Fruit fly (Drosophila melanogaster) whole organism, pupa: ENCODE measurements around the gene CG9951.

Experiments
- CG10348 ChIP-seq: fragments of 200-800 bp; sonication (Bioruptor generic); IDR thresholded peaks from 2 replicates; pipeline ENCODE4 v1.3.6; 2022; ENCODE audit warnings: missing biosample characterization, missing genetic modification characterization
- CG12605 ChIP-seq: fragments of 200-800 bp; sonication (Bioruptor generic); IDR thresholded peaks from 2 replicates; pipeline ENCODE4 v1.3.6; 2022; ENCODE audit warnings: missing biosample characterization, missing genetic modification characterization
- CG13204 ChIP-seq: fragments of 200-800 bp; sonication (Bioruptor generic); optimal IDR thresholded peaks from 2 replicates; lab custom pipeline; 2018; ENCODE audit warnings: missing biosample characterization, mild to moderate bottlenecking, missing genetic modification characterization, moderate library complexity
- CG14655 ChIP-seq: fragments of 200-800 bp; sonication (Bioruptor generic); optimal IDR thresholded peaks from 3 replicates; lab custom pipeline; 2017; ENCODE audit warnings: mild to moderate bottlenecking, missing biosample characterization, missing genetic modification reagents, missing genetic modification characterization
- CG15710 ChIP-seq: fragments of 200-800 bp; sonication (Bioruptor generic); optimal IDR thresholded peaks from 2 replicates; lab custom pipeline; 2018; ENCODE audit warnings: missing biosample characterization, mild to moderate bottlenecking, missing genetic modification characterization, moderate library complexity
- CG17806 ChIP-seq: fragments of 200-800 bp; sonication (Bioruptor generic); optimal IDR thresholded peaks from 2 replicates; lab custom pipeline; 2018; ENCODE audit warnings: missing biosample characterization, mild to moderate bottlenecking, missing genetic modification characterization, moderate library complexity
- CG32121 ChIP-seq: fragments of 200-800 bp; sonication (Bioruptor generic); IDR thresholded peaks from 2 replicates; pipeline ENCODE4 v1.3.6; 2022; ENCODE audit warnings: missing biosample characterization, missing genetic modification characterization
- CG34367 ChIP-seq: fragments of 200-800 bp; sonication (Bioruptor generic); optimal IDR thresholded peaks from 2 replicates; lab custom pipeline; 2018; ENCODE audit warnings: missing biosample characterization, mild to moderate bottlenecking, missing genetic modification characterization
- CG4496 ChIP-seq: fragments of 200-800 bp; sonication (Bioruptor generic); IDR thresholded peaks from 3 replicates; pipeline ENCODE4 v1.3.6; 2022; ENCODE audit warnings: missing biosample characterization, missing genetic modification characterization
- CG8159 ChIP-seq: fragments of 200-800 bp; sonication (Bioruptor generic); optimal IDR thresholded peaks from 3 replicates; lab custom pipeline; 2018; ENCODE audit warnings: missing biosample characterization, mild to moderate bottlenecking, missing genetic modification characterization, moderate library complexity
- CG8301 ChIP-seq: fragments of 200-800 bp; sonication (Bioruptor generic); optimal IDR thresholded peaks from 2 replicates; lab custom pipeline; 2018; ENCODE audit warnings: missing biosample characterization, mild to moderate bottlenecking, missing genetic modification characterization
- CG9948 ChIP-seq: fragments of 200-800 bp; sonication (Bioruptor generic); optimal IDR thresholded peaks from 2 replicates; lab custom pipeline; 2018; ENCODE audit warnings: missing biosample characterization, mild to moderate bottlenecking, missing genetic modification characterization, moderate library complexity
- D1 ChIP-seq: fragments of 200-800 bp; sonication (Bioruptor generic); optimal IDR thresholded peaks from 2 replicates; lab custom pipeline; 2018; ENCODE audit warnings: missing biosample characterization, mild to moderate bottlenecking, missing genetic modification characterization, moderate library complexity
- EcR ChIP-seq: fragments of 200-800 bp; sonication (Bioruptor generic); optimal IDR thresholded peaks from 3 replicates; lab custom pipeline; 2019; ENCODE audit warnings: missing biosample characterization, missing genetic modification characterization, mild to moderate bottlenecking, moderate library complexity, missing genetic modification reagents
- Ets98B ChIP-seq: fragments of 200-800 bp; sonication (Bioruptor generic); IDR thresholded peaks from 2 replicates; pipeline ENCODE4 v1.3.6; 2022; ENCODE audit warnings: missing biosample characterization, missing genetic modification characterization
- Pif1A ChIP-seq: fragments of 200-800 bp; sonication (Bioruptor generic); optimal IDR thresholded peaks from 3 replicates; lab custom pipeline; 2016; ENCODE audit warnings: missing biosample characterization, missing genetic modification characterization
- Pif1B ChIP-seq: fragments of 200-800 bp; sonication (Bioruptor generic); optimal IDR thresholded peaks from 3 replicates; lab custom pipeline; 2016; ENCODE audit warnings: missing biosample characterization, missing genetic modification characterization
- Snoo ChIP-seq: fragments of 200-800 bp; sonication (Bioruptor generic); optimal IDR thresholded peaks from 3 replicates; lab custom pipeline; 2017; ENCODE audit warnings: missing biosample characterization, mild to moderate bottlenecking, missing genetic modification characterization, inconsistent platforms
- fd96Ca ChIP-seq: fragments of 200-800 bp; sonication (Bioruptor generic); IDR thresholded peaks from 3 replicates; pipeline ENCODE4 v1.3.6; 2022; ENCODE audit warnings: missing biosample characterization, missing genetic modification characterization
- gl ChIP-seq: fragments of 200-800 bp; sonication (Bioruptor generic); optimal IDR thresholded peaks from 2 replicates; lab custom pipeline; 2018; ENCODE audit warnings: missing biosample characterization, mild to moderate bottlenecking, missing genetic modification characterization
- rn ChIP-seq: fragments of 200-800 bp; sonication (Bioruptor generic); IDR thresholded peaks from 2 replicates; pipeline ENCODE4 v1.3.6; 2022; ENCODE audit warnings: missing biosample characterization, missing genetic modification characterization

The CG9951 gene

DNA sequence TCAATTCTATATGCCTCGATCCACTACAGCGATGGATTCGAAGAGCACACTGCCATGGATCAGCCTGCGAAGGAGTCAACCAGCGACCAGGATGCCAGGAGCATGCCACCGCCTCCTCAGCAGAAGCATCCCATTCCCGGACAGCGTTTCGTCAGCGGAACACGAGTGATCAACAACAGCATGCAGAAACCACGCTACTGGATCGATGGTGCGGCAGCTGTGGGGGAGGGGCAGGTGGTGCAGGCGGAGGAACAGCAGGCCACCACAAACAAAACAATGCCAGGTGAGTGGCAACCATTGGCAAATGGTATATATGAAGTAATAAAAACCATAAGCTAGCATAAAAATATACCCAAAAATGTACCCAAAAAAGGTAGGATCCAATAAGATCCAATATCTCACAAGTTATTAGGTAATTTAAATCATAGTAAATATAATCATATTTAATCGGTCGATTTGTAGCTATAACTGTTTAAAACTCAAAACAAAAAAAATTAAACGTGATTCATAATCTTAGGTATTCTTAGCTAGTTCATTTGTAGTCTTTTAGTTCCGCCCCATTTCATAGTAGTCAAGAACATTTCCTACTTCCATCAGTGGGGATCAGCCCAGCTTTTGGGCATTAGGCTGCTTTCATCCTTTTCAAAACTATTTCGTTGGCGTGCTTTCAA lies 17.2 kb upstream of the CG9951 start, which contains the start of gene CG32161:
Gene CG32161, plus strand, starts transcription at position 621 of the 671 bp plus-strand sequence.
- TF ChIP-seq CG13204 (GFP tag; lab: Kevin White, UChicago), result no peak
- no peak for TF ChIP-seq CG32121
- TF ChIP-seq CG9948 (tag; lab: Kevin White, UChicago), result no peak
- no peak for TF ChIP-seq fd96Ca (GFP tag; lab: Robert Waterston, UW)
- no peak for TF ChIP-seq EcR (GFP tag; lab: Kevin White, UChicago)
- TF ChIP-seq D1 (tag; lab: Kevin White, UChicago), result no peak
- no peak for TF ChIP-seq CG34367
- TF ChIP-seq CG15710 (tag; lab: Kevin White, UChicago), result no peak
- TF ChIP-seq rn (GFP tag; lab: Robert Waterston, UW), result no peak
- TF ChIP-seq Snoo (tag; lab: Kevin White, UChicago), result no peak
- TF ChIP-seq CG14655 (GFP tag; lab: Kevin White, UChicago), result no peak
- TF ChIP-seq CG8301 (tag; lab: Kevin White, UChicago), result no peak
- TF ChIP-seq CG4496 (GFP tag; lab: Robert Waterston, UW), result no peak
- no peak for TF ChIP-seq CG10348

DNA sequence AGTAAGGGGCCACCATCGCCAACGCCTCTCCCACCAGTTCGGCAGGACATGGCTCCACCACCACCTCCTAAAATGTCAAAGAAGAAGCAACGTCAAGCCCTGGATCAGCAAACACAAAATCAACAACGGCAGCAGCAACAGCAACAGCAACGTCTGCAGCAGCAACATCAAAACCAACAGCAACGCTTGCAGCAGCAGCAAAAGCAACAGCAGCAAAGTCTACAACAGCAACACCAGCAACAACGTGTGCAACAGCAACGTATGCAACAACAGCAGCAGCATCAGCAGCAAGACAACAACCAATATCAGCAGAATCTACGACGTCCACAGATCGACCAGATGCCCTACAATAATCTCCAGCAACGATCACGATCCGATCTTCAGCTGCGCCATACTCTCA lies 11.4 kb upstream of the CG9951 start:
- no peak for TF ChIP-seq CG8301 (tag; lab: Kevin White, UChicago)
- TF ChIP-seq CG34367, result no peak
- TF ChIP-seq CG32121, result no peak
- TF ChIP-seq CG14655 (GFP tag; lab: Kevin White, UChicago), result no peak
- no peak for TF ChIP-seq Ets98B (GFP tag; lab: Robert Waterston, UW)
- no peak for TF ChIP-seq CG9948 (tag; lab: Kevin White, UChicago)
- TF ChIP-seq CG15710 (tag; lab: Kevin White, UChicago), result no peak
- no peak for TF ChIP-seq rn (GFP tag; lab: Robert Waterston, UW)
- TF ChIP-seq, all 21 proteins: peak for 0

DNA sequence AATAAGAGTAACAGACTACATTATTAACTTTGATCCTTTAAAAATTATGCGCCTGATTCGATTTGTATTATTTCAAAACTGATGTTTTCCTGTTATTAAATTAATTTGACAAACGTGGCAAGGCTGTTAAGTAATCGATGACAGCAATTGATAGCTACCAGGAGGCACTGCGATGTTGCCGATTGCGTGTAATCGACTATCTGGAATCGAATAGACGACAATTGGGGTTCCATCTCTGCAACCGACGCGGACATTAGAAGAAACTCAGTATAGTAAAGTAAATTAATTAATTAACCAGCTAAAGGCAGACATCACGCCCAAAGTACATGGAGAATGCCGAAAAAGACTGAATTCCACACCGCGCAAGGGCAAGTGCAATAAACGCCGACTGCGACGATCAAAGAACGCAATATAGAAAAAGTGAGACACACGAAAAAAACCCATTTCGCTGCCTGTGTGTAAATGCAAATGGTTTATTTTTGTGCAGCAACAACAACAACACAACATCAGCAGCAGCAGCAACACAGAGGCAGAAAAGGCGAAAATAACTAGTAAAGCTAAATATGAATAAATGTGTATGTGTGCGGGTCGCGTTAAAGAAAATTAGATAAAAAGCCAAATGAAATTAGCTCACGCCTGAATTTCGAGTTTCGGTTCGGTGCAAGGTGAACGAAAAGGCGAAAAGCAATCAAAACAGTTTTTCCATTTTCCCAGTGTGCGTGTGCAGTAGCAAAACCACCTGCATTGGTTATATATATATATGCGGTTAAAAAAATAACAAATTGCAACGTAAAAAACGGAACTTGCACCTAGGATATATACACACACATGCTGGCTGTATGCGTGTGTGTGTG lies 9.2 kb upstream of the CG9951 start, which contains the start of gene sina:
Gene sina, plus strand, starts transcription at position 219 of the 854 bp plus-strand sequence.
- TF ChIP-seq CG4496 (GFP tag; lab: Robert Waterston, UW), result peak; percentile 28; the same call in 1 of the 3 replicates
- no peak for TF ChIP-seq CG13204 (GFP tag; lab: Kevin White, UChicago)
- TF ChIP-seq CG32121, result 0 out of 2 replicates have a peak, but pooled peaks have one; percentile 8
- TF ChIP-seq fd96Ca (GFP tag; lab: Robert Waterston, UW), result peak; percentile 31; the same call in 1 of the 3 replicates
- TF ChIP-seq, all 21 proteins: peak for 3

DNA sequence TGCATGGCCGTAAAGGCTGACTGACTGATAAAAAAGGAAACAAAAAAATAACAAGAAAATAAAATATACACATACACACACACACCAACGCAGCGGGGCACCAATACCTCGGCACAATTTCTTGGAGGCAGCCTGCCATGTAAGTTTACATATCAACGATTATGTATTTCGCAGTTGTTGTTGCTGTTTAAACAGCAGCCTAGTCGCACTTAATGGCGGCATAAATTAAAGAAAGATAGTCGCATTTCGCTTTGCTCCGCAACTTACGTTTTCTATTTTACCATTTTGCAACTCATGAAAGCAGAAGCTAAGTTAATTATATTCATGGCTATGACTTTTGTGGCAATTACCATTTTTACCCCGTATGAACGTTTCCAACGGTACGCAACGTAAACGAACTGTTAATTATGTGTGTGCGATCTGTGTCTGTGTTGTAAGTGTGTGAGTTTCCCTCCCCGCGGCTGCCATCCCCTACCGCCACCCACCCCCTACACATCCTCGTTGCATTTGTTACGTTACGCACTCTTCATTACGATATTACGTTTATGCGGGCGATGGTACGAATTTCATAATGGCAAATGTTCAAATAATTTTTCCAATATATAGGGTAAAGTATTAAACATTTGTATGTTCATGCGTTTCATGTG lies 8.5 kb upstream of the CG9951 start:
- TF ChIP-seq CG13204 (GFP tag; lab: Kevin White, UChicago) (no peak), CG14655 (GFP tag; lab: Kevin White, UChicago) (no peak), CG34367 (peak; percentile 42), CG8159 (tag; lab: Kevin White, UChicago) (peak; percentile 22), CG15710 (tag; lab: Kevin White, UChicago) (peak; percentile 47), CG32121 (0 out of 2 replicates have a peak, but pooled peaks have one; percentile 6), EcR (GFP tag; lab: Kevin White, UChicago) (peak; percentile 39), CG17806 (peak; percentile 14), gl (tag; lab: Kevin White, UChicago) (peak; percentile 65), CG4496 (GFP tag; lab: Robert Waterston, UW) (0 out of 3 replicates have a peak, but pooled peaks have one; percentile 24), Ets98B (GFP tag; lab: Robert Waterston, UW) (no peak)

DNA sequence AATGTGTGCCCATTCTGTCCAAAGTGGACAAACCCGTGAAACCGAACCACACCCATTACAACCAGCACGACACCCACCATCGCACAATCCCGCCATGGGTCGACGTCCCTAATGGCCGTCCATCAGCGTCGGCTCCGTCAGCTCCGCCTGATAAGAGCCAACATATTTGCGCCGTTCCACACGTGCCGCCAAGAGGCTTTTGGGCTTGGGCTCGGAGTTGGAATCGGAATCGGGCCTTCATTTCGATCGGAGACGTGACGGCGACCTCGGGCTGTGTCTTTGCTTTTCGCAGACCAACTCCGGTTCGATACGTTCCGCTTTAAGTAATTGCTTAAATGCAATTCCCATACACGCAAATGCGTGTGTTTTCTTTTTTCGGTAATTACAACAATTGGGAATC lies 7.7 kb upstream of the CG9951 start:
- TF ChIP-seq CG14655 (GFP tag; lab: Kevin White, UChicago), result no peak
- TF ChIP-seq CG13204 (GFP tag; lab: Kevin White, UChicago), result no peak
- no peak for TF ChIP-seq Ets98B (GFP tag; lab: Robert Waterston, UW)
- TF ChIP-seq Snoo (tag; lab: Kevin White, UChicago), result no peak
- no peak for TF ChIP-seq EcR (GFP tag; lab: Kevin White, UChicago)
- no peak for TF ChIP-seq CG32121
- no peak for TF ChIP-seq CG8159 (tag; lab: Kevin White, UChicago)
- no peak for TF ChIP-seq gl (tag; lab: Kevin White, UChicago)
- TF ChIP-seq CG17806, result no peak
- no peak for TF ChIP-seq Pif1B (GFP tag; lab: Kevin White, UChicago)
- no peak for TF ChIP-seq CG10348
- TF ChIP-seq CG8301 (tag; lab: Kevin White, UChicago), result no peak
- no peak for TF ChIP-seq CG15710 (tag; lab: Kevin White, UChicago)
- no peak for TF ChIP-seq Pif1A (GFP tag; lab: Kevin White, UChicago)
- no peak for TF ChIP-seq CG9948 (tag; lab: Kevin White, UChicago)
- no peak for TF ChIP-seq CG12605 (GFP tag; lab: Robert Waterston, UW)
- TF ChIP-seq CG4496 (GFP tag; lab: Robert Waterston, UW), result no peak
- TF ChIP-seq fd96Ca (GFP tag; lab: Robert Waterston, UW), result no peak
- no peak for TF ChIP-seq rn (GFP tag; lab: Robert Waterston, UW)
- no peak for TF ChIP-seq D1 (tag; lab: Kevin White, UChicago)
